Worm (Caenorhabditis elegans) whole organism, L4/young adult: ENCODE data around the gene C13A2.6.
"Not testable (repeated sequence)": the region's sequence is repeated elsewhere in the genome, so short reads cannot be mapped to it uniquely, and the experiment has no call there.

Source experiments
- W03F9.2 ChIP-seq: fragments of 150-350 bp; optimal IDR thresholded peaks from 2 replicates; lab custom pipeline; 2014; ENCODE audit warnings: missing biosample characterization, missing genetic modification characterization
- dao-5 ChIP-seq: sonication (generic microtip); optimal IDR thresholded peaks from 2 replicates; lab custom pipeline; 2016; ENCODE audit warnings: missing genotype, missing genetic modification characterization, moderate library complexity, missing compliant biosample characterization
- him-1 ChIP-seq: sonication (generic microtip); optimal IDR thresholded peaks from 2 replicates; lab custom pipeline; 2016; ENCODE audit warnings: missing genotype, missing genetic modification reagents, missing genetic modification characterization, missing compliant biosample characterization

Gene C13A2.6

DNA sequence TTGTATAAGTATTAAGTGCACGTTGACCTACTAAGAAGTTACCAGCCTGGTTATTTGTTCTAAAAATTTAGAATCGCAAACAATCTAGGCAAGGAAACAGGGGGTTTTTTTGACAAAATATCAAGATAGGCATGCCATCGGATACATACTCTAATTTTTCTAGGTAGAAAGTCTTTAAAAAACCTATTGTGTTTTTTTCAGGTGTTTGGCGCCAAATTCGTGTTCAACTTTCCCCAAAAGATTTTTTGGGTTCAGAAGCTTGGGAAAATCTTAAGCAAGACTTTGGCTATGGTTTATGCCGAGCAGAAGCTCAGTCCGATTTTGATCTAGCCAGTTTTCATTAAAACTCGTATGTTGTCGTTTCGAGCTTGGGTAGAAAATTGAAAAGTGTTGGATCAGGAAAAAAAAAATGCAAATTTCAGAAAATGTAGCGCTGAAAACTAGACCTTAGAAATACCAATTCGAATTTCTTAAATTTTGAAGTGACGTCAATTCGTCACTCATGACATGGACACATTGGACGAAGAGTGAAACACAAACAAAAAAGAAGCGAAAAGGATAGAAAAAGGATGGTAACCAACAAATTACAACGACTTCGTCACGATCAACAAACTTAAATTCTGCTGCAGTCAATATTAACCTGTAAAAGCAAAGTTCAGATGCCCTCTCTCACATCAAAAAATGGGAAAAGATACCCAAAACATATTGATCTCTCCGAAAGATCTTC lies 21.1 kb upstream of the C13A2.6 start:
- no peak for TF ChIP-seq W03F9.2 (tag; lab: Kevin White, UChicago)
- TF ChIP-seq dao-5: no peak
- TF ChIP-seq him-1: no peak

DNA sequence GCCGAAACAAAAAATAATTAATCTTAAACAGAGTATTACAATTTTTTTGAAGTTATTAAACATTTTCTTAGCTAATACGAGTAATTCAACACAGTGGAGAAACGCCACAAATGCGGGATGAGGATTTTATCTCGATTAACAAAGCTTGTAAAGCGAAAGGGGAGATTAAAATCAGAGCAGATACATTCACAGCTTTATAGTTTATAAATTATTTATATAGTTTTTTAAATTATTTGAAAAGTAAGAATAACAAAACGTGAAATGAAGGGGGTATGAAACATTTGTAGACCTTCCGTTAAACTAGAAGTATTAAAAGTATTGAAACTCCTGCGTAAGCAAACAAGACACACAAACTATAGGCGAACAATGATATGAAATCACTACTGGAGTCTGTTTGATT lies 14.4 kb upstream of the C13A2.6 start, which contains the start of gene C05C8.8:
C05C8.8 (minus strand) TSS at position 101 of the 400 bp plus-strand sequence.
- TF ChIP-seq him-1 (no peak), dao-5 (no peak), W03F9.2 (tag; lab: Kevin White, UChicago) (no peak)

DNA sequence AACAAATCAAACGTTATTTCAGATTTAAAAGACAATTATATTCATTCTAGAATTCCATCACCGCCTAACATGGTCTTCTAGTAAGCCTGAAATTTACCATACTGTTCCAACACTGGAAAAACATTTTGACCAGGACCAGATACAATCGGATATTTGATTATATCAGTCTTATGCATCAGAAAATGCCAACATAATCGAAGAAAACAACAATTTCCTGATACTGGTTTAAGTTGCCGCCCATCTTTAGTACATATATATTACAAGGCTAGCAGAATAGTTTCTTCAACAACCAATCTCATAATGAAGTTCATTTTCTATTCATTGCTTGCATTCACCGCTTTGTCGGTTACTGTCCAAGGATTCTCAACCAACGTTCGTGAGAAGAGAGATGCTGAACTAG lies 10.5 kb upstream of the C13A2.6 start, which contains the start of gene C13A2.12:
C13A2.12 (plus strand) TSS at position 301 of the 400 bp plus-strand sequence.
- TF ChIP-seq W03F9.2 (tag; lab: Kevin White, UChicago) (no peak), dao-5 (no peak), him-1 (no peak)

DNA sequence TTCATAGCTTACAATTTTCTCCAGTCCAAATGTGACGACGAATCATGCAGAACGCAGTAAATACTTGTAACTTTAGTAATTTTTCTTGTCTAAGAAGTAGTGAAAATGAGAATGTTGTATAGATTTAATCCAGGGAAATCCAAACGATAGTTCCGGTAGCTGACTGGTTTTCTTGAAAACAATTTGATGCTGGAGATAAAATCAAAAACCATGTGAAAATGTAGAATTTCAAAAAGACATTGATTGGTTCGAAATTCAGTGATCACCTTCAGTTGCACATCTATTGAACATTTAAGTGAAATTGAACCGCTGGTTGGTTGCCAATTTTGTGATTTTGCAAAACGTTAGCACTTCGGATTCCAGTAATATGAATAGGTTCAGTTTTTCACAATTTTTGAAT lies 5.5 kb upstream of the C13A2.6 start, which contains the start of gene C13A2.9:
C13A2.9 (minus strand) TSS at position 101 of the 400 bp plus-strand sequence.
- TF ChIP-seq him-1: no peak
- TF ChIP-seq dao-5: no peak
- no peak for TF ChIP-seq W03F9.2 (tag; lab: Kevin White, UChicago)

DNA sequence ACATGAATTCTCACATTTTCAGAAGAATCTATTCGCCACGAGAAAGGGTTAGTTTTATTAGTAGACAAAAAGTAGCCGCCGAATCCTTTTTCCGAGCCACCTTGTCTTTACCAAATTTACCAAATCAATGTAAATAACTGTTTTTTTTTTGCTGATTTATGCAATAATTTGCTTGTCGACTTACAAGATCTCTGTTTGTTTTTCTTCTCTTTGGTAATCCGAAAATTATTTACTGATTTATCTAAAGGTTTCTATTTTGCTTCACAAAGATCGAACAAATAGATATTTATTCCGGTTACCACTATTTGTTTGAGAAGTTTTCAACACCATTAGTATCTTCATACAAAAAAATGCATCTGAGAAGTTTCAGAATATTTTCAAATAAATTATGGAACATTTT lies 3.5 kb upstream of the C13A2.6 start, which contains the start of gene C13A2.7:
C13A2.7 (plus strand) TSS at position 301 of the 400 bp plus-strand sequence.
- TF ChIP-seq W03F9.2 (tag; lab: Kevin White, UChicago): no peak
- no peak for TF ChIP-seq dao-5
- no peak for TF ChIP-seq him-1

DNA sequence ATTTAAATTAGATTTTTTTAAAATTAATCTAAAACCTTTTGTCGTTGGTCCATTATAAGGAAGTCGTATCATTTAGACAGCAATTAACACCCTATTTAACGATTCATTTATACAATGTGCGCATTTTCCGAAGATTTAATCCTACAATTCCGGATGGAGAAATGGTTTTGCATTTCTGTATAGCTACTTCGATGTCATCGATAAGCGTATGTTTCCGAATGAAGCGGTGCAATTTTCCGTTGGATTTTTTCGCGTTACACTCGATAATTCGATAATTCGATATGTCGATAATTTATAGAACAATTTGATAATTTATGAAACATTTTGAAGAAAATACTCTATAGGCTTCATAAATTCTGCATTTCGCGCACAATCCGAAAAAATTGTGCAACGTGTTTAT lies 5.5 kb downstream of the C13A2.6 start, which contains the start of gene C13A2.10:
C13A2.10 (minus strand) TSS at position 101 of the 400 bp plus-strand sequence.
- no peak for TF ChIP-seq dao-5
- no peak for TF ChIP-seq him-1
- no peak for TF ChIP-seq W03F9.2 (tag; lab: Kevin White, UChicago)

DNA sequence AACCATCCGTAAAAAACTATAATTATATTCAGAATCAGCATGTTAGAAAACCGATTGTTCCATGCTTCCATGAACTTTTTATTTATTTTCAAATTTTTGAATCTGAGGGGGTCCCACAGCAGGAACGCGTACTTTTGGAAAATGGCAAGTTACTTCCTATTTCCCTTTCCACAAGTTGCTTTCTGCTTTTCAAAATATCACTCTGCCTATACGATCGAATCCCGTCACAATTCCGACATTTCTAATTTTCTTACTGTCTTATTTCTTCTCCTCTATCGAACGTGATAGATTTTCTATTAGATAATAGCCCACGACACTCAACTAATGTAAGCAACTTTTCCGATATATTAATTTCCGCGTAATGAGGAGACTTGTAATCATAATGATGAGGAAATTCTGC lies 6.0 kb downstream of the C13A2.6 start, which contains the start of gene C13A2.5:
C13A2.5 (plus strand) TSS at position 301 of the 400 bp plus-strand sequence.
- TF ChIP-seq W03F9.2 (tag; lab: Kevin White, UChicago): no peak
- no peak for TF ChIP-seq him-1
- TF ChIP-seq dao-5: no peak

DNA sequence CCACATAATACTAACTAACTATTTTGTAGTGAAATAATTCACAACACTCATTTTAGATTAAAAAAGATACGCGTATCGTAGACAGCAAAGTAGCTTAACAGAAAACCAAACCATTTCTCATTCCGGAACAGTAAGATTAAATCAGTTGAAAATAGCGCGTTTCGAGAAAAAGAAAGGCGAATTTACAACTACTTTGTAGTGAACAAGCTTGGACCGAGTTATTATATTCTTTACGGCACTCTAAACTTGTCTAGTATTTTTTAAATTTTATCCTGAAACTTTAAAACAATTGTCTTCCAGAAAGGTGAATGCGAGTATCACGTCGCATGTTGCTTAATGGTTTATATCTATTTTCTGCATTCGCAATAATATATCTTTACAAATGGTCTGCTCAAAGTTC lies 9.6 kb downstream of the C13A2.6 start, which contains the start of gene C13A2.4:
C13A2.4 (plus strand) TSS at position 301 of the 400 bp plus-strand sequence.
- TF ChIP-seq dao-5 (no peak), W03F9.2 (tag; lab: Kevin White, UChicago) (no peak), him-1 (no peak)

DNA sequence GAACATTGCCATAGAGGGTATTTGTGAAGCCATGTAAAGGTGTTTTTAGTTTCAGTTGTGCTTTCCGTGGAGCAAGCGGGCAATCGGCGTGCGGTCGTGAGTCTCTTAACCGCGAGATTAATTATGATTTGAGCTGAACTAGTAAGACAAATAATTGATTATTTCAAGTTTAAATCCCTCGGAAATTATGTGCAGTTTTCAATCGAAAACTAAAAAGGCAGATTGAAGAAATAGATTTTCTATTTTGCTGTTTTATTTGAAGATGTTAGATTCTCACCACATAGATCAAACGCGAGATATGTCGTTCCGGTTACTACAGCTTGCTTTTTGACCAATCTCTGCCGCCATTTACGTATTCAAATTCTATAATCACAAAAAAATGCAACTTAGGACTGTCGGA lies 12.5 kb downstream of the C13A2.6 start, which contains the start of gene C13A2.3:
C13A2.3 (plus strand) TSS at position 301 of the 400 bp plus-strand sequence.
- TF ChIP-seq W03F9.2 (tag; lab: Kevin White, UChicago): no peak
- TF ChIP-seq him-1: no peak
- TF ChIP-seq dao-5: no peak

DNA sequence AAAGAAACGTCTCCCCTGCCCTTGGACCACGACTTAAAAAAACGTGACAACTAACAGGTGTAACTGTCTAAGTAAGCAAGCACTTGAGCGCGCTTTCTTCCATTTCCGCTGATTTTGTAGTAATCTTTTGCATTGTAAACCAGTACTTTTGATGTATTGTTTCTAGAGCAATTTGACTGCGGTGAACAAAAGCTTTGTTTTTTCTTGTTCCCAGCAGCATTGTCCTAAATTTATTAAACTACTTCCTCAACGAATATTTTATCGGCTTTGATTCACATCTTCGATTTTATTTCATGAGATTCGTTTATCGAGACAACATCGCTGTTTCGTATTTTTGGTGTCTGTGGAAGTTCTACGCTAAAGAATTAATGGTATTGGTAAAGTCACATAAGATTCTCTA lies 19.2 kb downstream of the C13A2.6 start, which contains the start of gene C13A2.1:
C13A2.1 (plus strand) TSS at position 301 of the 400 bp plus-strand sequence.
- TF ChIP-seq dao-5 (no peak), him-1 (no peak), W03F9.2 (tag; lab: Kevin White, UChicago) (no peak)

DNA sequence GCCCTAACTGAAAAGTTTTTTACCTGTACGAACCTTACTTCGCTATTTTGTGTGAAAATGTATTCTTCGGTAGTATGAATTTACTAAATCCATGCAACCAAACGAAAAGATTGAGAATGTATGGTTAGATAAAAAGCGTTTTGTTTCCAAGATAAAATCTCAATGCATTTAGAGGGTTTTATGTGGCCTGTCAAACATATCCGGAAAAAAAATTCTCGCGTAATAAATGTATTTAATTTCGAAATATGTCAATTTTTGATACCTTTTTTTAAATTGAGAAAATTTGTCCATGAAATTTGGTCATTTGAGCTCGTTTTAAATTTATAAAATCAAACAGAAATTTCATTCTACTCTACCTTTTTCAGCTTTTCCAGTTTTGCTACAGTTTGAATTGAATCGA lies 25.8 kb downstream of the C13A2.6 start, which contains the start of gene F07G11.4:
F07G11.4 (minus strand) TSS at position 101 of the 400 bp plus-strand sequence.
- no peak for TF ChIP-seq dao-5

DNA sequence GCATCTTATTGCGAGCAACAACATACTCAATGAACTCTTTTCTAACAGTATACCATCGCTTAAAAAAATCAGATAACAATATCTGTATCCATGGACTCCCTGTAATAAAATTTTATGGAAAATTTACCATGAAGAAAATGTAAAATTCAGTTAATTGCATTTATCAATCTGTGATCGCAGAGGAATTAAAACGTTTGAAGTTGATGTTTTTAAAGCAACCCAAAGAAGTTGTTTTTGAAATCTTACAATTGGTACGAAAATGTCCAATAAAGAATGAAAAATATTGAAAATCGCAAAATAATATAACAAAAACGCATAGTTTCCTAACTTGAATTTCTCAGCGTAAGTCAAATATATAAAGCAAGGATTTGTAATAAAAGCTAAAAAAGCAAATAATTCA lies 27.8 kb downstream of the C13A2.6 start, which contains the start of gene srj-32:
srj-32 (minus strand) TSS at position 101 of the 400 bp plus-strand sequence.
- no peak for TF ChIP-seq dao-5
- TF ChIP-seq him-1: no peak
- no peak for TF ChIP-seq W03F9.2 (tag; lab: Kevin White, UChicago)

DNA sequence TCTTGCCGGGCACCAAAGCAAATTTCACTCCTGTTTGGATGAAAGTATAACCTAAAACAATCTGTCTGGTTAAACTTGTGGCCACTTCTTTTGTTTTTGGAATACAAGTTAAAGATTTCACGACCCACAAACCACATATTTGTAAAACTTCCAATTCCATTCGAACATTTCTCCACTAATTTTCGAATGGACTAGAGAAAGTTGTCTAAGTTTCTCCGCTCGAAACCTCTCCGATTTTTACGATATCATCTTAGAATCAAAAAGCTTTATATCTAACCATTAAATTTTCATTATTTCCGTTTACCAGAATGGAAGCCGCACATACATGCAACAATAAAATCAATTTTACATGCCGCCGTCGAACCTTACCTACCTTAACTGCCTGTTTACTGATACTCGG lies 29.0 kb downstream of the C13A2.6 start, which contains the start of gene F07G11.3:
F07G11.3 (plus strand) TSS at position 301 of the 400 bp plus-strand sequence.
- no peak for TF ChIP-seq W03F9.2 (tag; lab: Kevin White, UChicago)
- no peak for TF ChIP-seq dao-5
- TF ChIP-seq him-1: no peak

DNA sequence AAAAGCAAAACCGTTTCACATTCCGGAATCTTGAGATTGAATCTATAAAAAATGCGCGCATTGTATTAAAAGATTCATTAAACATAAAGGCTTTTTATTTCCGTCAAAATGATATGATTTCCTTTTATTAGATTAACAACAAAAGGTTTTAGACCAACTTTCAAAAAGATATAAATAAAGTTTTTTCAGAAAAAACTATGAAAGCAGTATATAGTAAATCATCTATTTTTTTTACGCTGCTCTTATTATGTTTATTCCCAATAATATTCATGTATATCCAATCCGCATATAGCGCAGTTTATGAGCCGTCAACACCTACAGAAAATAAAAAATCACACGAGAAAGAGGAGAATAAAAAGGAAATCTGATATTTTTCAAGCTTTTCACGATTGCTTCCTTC lies 35.0 kb downstream of the C13A2.6 start, which contains the start of gene F07G11.2:
F07G11.2 (plus strand) TSS at position 301 of the 400 bp plus-strand sequence.
- not testable (repeated sequence) for TF ChIP-seq W03F9.2 (tag; lab: Kevin White, UChicago); dao-5; him-1

DNA sequence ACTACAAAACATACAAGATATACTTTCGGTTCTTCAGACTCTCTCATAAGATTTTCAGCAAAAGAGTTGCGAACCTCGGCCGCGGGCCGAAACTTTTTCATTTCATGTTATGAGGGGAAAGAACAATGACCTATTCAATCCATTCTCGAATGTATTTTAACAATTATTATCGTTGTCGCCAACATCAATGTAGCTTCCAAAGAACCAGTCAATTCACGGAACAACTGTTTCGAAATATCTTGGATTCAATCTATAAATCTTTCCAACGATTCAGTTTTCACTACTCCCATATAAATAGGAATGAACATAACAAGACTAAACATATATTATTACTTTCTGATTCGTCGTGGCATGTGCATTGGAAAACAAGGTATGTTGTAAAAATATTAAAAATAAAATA lies 37.6 kb downstream of the C13A2.6 start, which contains the start of gene F07G11.1:
F07G11.1 (plus strand) TSS at position 301 of the 400 bp plus-strand sequence.
- TF ChIP-seq dao-5 (no peak), W03F9.2 (tag; lab: Kevin White, UChicago) (no peak), him-1 (no peak)
